Fruit fly (Drosophila melanogaster) whole organism, pupa: ENCODE measurements around the gene Cnep1r1.

Experiments
- CG10348 ChIP-seq: fragments of 200-800 bp; sonication (Bioruptor generic); IDR thresholded peaks from 2 replicates; pipeline ENCODE4 v1.3.6; 2022; ENCODE audit warnings: missing biosample characterization, missing genetic modification characterization
- CG12605 ChIP-seq: fragments of 200-800 bp; sonication (Bioruptor generic); IDR thresholded peaks from 2 replicates; pipeline ENCODE4 v1.3.6; 2022; ENCODE audit warnings: missing biosample characterization, missing genetic modification characterization
- CG13204 ChIP-seq: fragments of 200-800 bp; sonication (Bioruptor generic); optimal IDR thresholded peaks from 2 replicates; lab custom pipeline; 2018; ENCODE audit warnings: missing biosample characterization, mild to moderate bottlenecking, missing genetic modification characterization, moderate library complexity
- CG14655 ChIP-seq: fragments of 200-800 bp; sonication (Bioruptor generic); optimal IDR thresholded peaks from 3 replicates; lab custom pipeline; 2017; ENCODE audit warnings: mild to moderate bottlenecking, missing biosample characterization, missing genetic modification reagents, missing genetic modification characterization
- CG15710 ChIP-seq: fragments of 200-800 bp; sonication (Bioruptor generic); optimal IDR thresholded peaks from 2 replicates; lab custom pipeline; 2018; ENCODE audit warnings: missing biosample characterization, mild to moderate bottlenecking, missing genetic modification characterization, moderate library complexity
- CG17806 ChIP-seq: fragments of 200-800 bp; sonication (Bioruptor generic); optimal IDR thresholded peaks from 2 replicates; lab custom pipeline; 2018; ENCODE audit warnings: missing biosample characterization, mild to moderate bottlenecking, missing genetic modification characterization, moderate library complexity
- CG34367 ChIP-seq: fragments of 200-800 bp; sonication (Bioruptor generic); optimal IDR thresholded peaks from 2 replicates; lab custom pipeline; 2018; ENCODE audit warnings: missing biosample characterization, mild to moderate bottlenecking, missing genetic modification characterization
- CG4496 ChIP-seq: fragments of 200-800 bp; sonication (Bioruptor generic); IDR thresholded peaks from 3 replicates; pipeline ENCODE4 v1.3.6; 2022; ENCODE audit warnings: missing biosample characterization, missing genetic modification characterization
- CG8159 ChIP-seq: fragments of 200-800 bp; sonication (Bioruptor generic); optimal IDR thresholded peaks from 3 replicates; lab custom pipeline; 2018; ENCODE audit warnings: missing biosample characterization, mild to moderate bottlenecking, missing genetic modification characterization, moderate library complexity
- CG9948 ChIP-seq: fragments of 200-800 bp; sonication (Bioruptor generic); optimal IDR thresholded peaks from 2 replicates; lab custom pipeline; 2018; ENCODE audit warnings: missing biosample characterization, mild to moderate bottlenecking, missing genetic modification characterization, moderate library complexity
- D1 ChIP-seq: fragments of 200-800 bp; sonication (Bioruptor generic); optimal IDR thresholded peaks from 2 replicates; lab custom pipeline; 2018; ENCODE audit warnings: missing biosample characterization, mild to moderate bottlenecking, missing genetic modification characterization, moderate library complexity
- EcR ChIP-seq: fragments of 200-800 bp; sonication (Bioruptor generic); optimal IDR thresholded peaks from 3 replicates; lab custom pipeline; 2019; ENCODE audit warnings: missing biosample characterization, missing genetic modification characterization, mild to moderate bottlenecking, moderate library complexity, missing genetic modification reagents
- Ets98B ChIP-seq: fragments of 200-800 bp; sonication (Bioruptor generic); IDR thresholded peaks from 2 replicates; pipeline ENCODE4 v1.3.6; 2022; ENCODE audit warnings: missing biosample characterization, missing genetic modification characterization
- Pif1A ChIP-seq: fragments of 200-800 bp; sonication (Bioruptor generic); optimal IDR thresholded peaks from 3 replicates; lab custom pipeline; 2016; ENCODE audit warnings: missing biosample characterization, missing genetic modification characterization
- Pif1B ChIP-seq: fragments of 200-800 bp; sonication (Bioruptor generic); optimal IDR thresholded peaks from 3 replicates; lab custom pipeline; 2016; ENCODE audit warnings: missing biosample characterization, missing genetic modification characterization
- Snoo ChIP-seq: fragments of 200-800 bp; sonication (Bioruptor generic); optimal IDR thresholded peaks from 3 replicates; lab custom pipeline; 2017; ENCODE audit warnings: missing biosample characterization, mild to moderate bottlenecking, missing genetic modification characterization, inconsistent platforms
- fd96Ca ChIP-seq: fragments of 200-800 bp; sonication (Bioruptor generic); IDR thresholded peaks from 3 replicates; pipeline ENCODE4 v1.3.6; 2022; ENCODE audit warnings: missing biosample characterization, missing genetic modification characterization
- gl ChIP-seq: fragments of 200-800 bp; sonication (Bioruptor generic); optimal IDR thresholded peaks from 2 replicates; lab custom pipeline; 2018; ENCODE audit warnings: missing biosample characterization, mild to moderate bottlenecking, missing genetic modification characterization
- rn ChIP-seq: fragments of 200-800 bp; sonication (Bioruptor generic); IDR thresholded peaks from 2 replicates; pipeline ENCODE4 v1.3.6; 2022; ENCODE audit warnings: missing biosample characterization, missing genetic modification characterization

The Cnep1r1 gene

dm6 chrX:22945021-22945420 is at the start of gene Cnep1r1:
Gene Cnep1r1, plus strand, starts transcription at chrX:22945321.
- TF ChIP-seq CG34367 (no peak), CG15710 (tag; lab: Kevin White, UChicago) (no peak), D1 (tag; lab: Kevin White, UChicago) (no peak), gl (tag; lab: Kevin White, UChicago) (no peak), CG8159 (tag; lab: Kevin White, UChicago) (no peak), CG13204 (GFP tag; lab: Kevin White, UChicago) (no peak), CG14655 (no peak), CG9948 (tag; lab: Kevin White, UChicago) (no peak), fd96Ca (GFP tag; lab: Robert Waterston, UW) (no peak), Snoo (tag; lab: Kevin White, UChicago) (no peak), rn (GFP tag; lab: Robert Waterston, UW) (no peak), EcR (GFP tag; lab: Kevin White, UChicago) (no peak)

dm6 chrX:22917886-22918285 is 27.2 kb upstream of the Cnep1r1 start:
- TF ChIP-seq CG8159 (tag; lab: Kevin White, UChicago) (peak; percentile 19), Snoo (tag; lab: Kevin White, UChicago) (no peak)

- peak; percentile 57 for TF ChIP-seq CG12605 (GFP tag; lab: Robert Waterston, UW)
- TF ChIP-seq CG4496 (GFP tag; lab: Robert Waterston, UW): peak; percentile 66; the same call in 2 of the 3 replicates
Measured at dm6 chrX:22949951-22950350, 4.8 kb downstream of the Cnep1r1 start.

- no peak for TF ChIP-seq Snoo (tag; lab: Kevin White, UChicago)
- TF ChIP-seq CG9948 (tag; lab: Kevin White, UChicago): no peak
- no peak for TF ChIP-seq Pif1A (GFP tag; lab: Kevin White, UChicago)
- TF ChIP-seq CG12605 (GFP tag; lab: Robert Waterston, UW): no peak
- TF ChIP-seq D1 (tag; lab: Kevin White, UChicago): no peak
- no peak for TF ChIP-seq CG10348 (GFP tag; lab: Robert Waterston, UW)
- TF ChIP-seq Pif1B (GFP tag; lab: Kevin White, UChicago): no peak
- TF ChIP-seq Ets98B (GFP tag; lab: Robert Waterston, UW): no peak
- TF ChIP-seq CG17806 (tag; lab: Kevin White, UChicago): no peak
- no peak for TF ChIP-seq CG15710 (tag; lab: Kevin White, UChicago)
- no peak for TF ChIP-seq CG14655
- TF ChIP-seq fd96Ca (GFP tag; lab: Robert Waterston, UW): no peak
- TF ChIP-seq gl (tag; lab: Kevin White, UChicago): no peak
- TF ChIP-seq rn (GFP tag; lab: Robert Waterston, UW): no peak
- TF ChIP-seq CG13204 (GFP tag; lab: Kevin White, UChicago): no peak
- no peak for TF ChIP-seq CG4496 (GFP tag; lab: Robert Waterston, UW)
Measured at dm6 chrX:22959991-22960390, 14.9 kb downstream of the Cnep1r1 start, which contains the start of gene CG40486. Gene CG40486, minus strand, starts transcription at chrX:22960091.

- no peak for TF ChIP-seq CG8159 (tag; lab: Kevin White, UChicago)
- no peak for TF ChIP-seq gl (tag; lab: Kevin White, UChicago)
- no peak for TF ChIP-seq CG10348 (GFP tag; lab: Robert Waterston, UW)
- no peak for TF ChIP-seq CG12605 (GFP tag; lab: Robert Waterston, UW)
- TF ChIP-seq CG14655: no peak
- no peak for TF ChIP-seq EcR (GFP tag; lab: Kevin White, UChicago)
- TF ChIP-seq rn (GFP tag; lab: Robert Waterston, UW): no peak
Measured at dm6 chrX:22962260-22962659, 17.1 kb downstream of the Cnep1r1 start, which contains the start of gene CG40485. Gene CG40485, minus strand, starts transcription at chrX:22962360.

- TF ChIP-seq Pif1B (GFP tag; lab: Kevin White, UChicago) (no peak), D1 (tag; lab: Kevin White, UChicago) (no peak), CG13204 (GFP tag; lab: Kevin White, UChicago) (no peak), CG15710 (tag; lab: Kevin White, UChicago) (no peak), Snoo (tag; lab: Kevin White, UChicago) (no peak), gl (tag; lab: Kevin White, UChicago) (no peak), Pif1A (GFP tag; lab: Kevin White, UChicago) (no peak), CG14655 (no peak), EcR (GFP tag; lab: Kevin White, UChicago) (no peak), CG12605 (GFP tag; lab: Robert Waterston, UW) (no peak), rn (GFP tag; lab: Robert Waterston, UW) (no peak), CG10348 (GFP tag; lab: Robert Waterston, UW) (no peak), Ets98B (GFP tag; lab: Robert Waterston, UW) (no peak), CG8159 (tag; lab: Kevin White, UChicago) (no peak), fd96Ca (GFP tag; lab: Robert Waterston, UW) (no peak)
Measured at dm6 chrX:22981508-22981907, 36.4 kb downstream of the Cnep1r1 start.
